Fruit fly (Drosophila melanogaster): Measurements from ENCODE around the gene CG18746.

The CG18746 gene

dm6 chr3R:7790087-7790486 lies at the start of gene CG18746:
Gene CG18746, minus strand, starts transcription at chr3R:7790187.
- TF ChIP-seq CTCF (optimal IDR thresholded peaks at IDR 0.05): no peak
- TF ChIP-seq CG8478 (optimal IDR thresholded peaks at IDR 0.05): no peak

dm6 chr3R:7821559-7821958 lies 31.6 kb upstream of the CG18746 start:
- TF ChIP-seq CTCF (optimal IDR thresholded peaks at IDR 0.05): no peak
- no peak for TF ChIP-seq CG8478 (optimal IDR thresholded peaks at IDR 0.05)

- TF ChIP-seq CTCF (optimal IDR thresholded peaks at IDR 0.05) (no peak), CG8478 (optimal IDR thresholded peaks at IDR 0.05) (no peak)
Observed at dm6 chr3R:7813981-7814529, 24.1 kb upstream of the CG18746 start, which contains the start of gene CG34384. Gene CG34384, plus strand, starts transcription at chr3R:7814361.

dm6 chr3R:7813518-7813917 lies 23.5 kb upstream of the CG18746 start:
- TF ChIP-seq CTCF (optimal IDR thresholded peaks at IDR 0.05) (no peak), CG8478 (optimal IDR thresholded peaks at IDR 0.05) (no peak)

dm6 chr3R:7811514-7811913 lies 21.5 kb upstream of the CG18746 start, which contains the start of gene CG31473:
Gene CG31473, plus strand, starts transcription at chr3R:7811814.
- TF ChIP-seq CG8478 (optimal IDR thresholded peaks at IDR 0.05) (no peak), CTCF (optimal IDR thresholded peaks at IDR 0.05) (no peak)

dm6 chr3R:7809662-7810621 lies 20.0 kb upstream of the CG18746 start, which contains the start of the genes CG2993 and sgll:
Gene CG2993, minus strand, starts transcription at chr3R:7810014.
Gene sgll, plus strand, starts transcription at chr3R:7810532.
- peak; percentile 100 for TF ChIP-seq CTCF (optimal IDR thresholded peaks at IDR 0.05)
- TF ChIP-seq CG8478 (optimal IDR thresholded peaks at IDR 0.05): no peak

- TF ChIP-seq CTCF (optimal IDR thresholded peaks at IDR 0.05) (no peak), CG8478 (optimal IDR thresholded peaks at IDR 0.05) (no peak)
Observed at dm6 chr3R:7804332-7804731, 14.3 kb upstream of the CG18746 start, which contains the start of gene CG18268. Gene CG18268, minus strand, starts transcription at chr3R:7804432.

dm6 chr3R:7802693-7803092 lies 12.7 kb upstream of the CG18746 start, which contains the start of gene CG3014:
Gene CG3014, minus strand, starts transcription at chr3R:7802793.
- TF ChIP-seq CTCF (optimal IDR thresholded peaks at IDR 0.05) (no peak), CG8478 (optimal IDR thresholded peaks at IDR 0.05) (no peak)

- no peak for TF ChIP-seq CTCF (optimal IDR thresholded peaks at IDR 0.05)
- TF ChIP-seq CG8478 (optimal IDR thresholded peaks at IDR 0.05): no peak
Observed at dm6 chr3R:7798525-7798924, 8.5 kb upstream of the CG18746 start, which contains the start of gene CG18744. Gene CG18744, minus strand, starts transcription at chr3R:7798771.

dm6 chr3R:7793855-7794254 lies 3.9 kb upstream of the CG18746 start, which contains the start of gene CG2641:
Gene CG2641, plus strand, starts transcription at chr3R:7794069.
- TF ChIP-seq CTCF (optimal IDR thresholded peaks at IDR 0.05): no peak
- TF ChIP-seq CG8478 (optimal IDR thresholded peaks at IDR 0.05): no peak

- no peak for TF ChIP-seq CTCF (optimal IDR thresholded peaks at IDR 0.05)
Observed at dm6 chr3R:7790583-7791034, 622 bp upstream of the CG18746 start, which contains the start of gene CG10086. Gene CG10086, plus strand, starts transcription at chr3R:7790633.

- TF ChIP-seq CTCF (optimal IDR thresholded peaks at IDR 0.05) (no peak), CG8478 (optimal IDR thresholded peaks at IDR 0.05) (no peak)
Observed at dm6 chr3R:7787899-7788298, 2.1 kb downstream of the CG18746 start, which contains the start of gene CG18748. Gene CG18748, minus strand, starts transcription at chr3R:7787923.

- TF ChIP-seq CG8478 (optimal IDR thresholded peaks at IDR 0.05): no peak
- no peak for TF ChIP-seq CTCF (optimal IDR thresholded peaks at IDR 0.05)
Observed at dm6 chr3R:7785784-7786183, 4.2 kb downstream of the CG18746 start, which contains the start of gene CG18745. Gene CG18745, minus strand, starts transcription at chr3R:7786119.

- TF ChIP-seq CTCF (optimal IDR thresholded peaks at IDR 0.05) (no peak), CG8478 (optimal IDR thresholded peaks at IDR 0.05) (no peak)
Observed at dm6 chr3R:7782933-7783686, 6.9 kb downstream of the CG18746 start, which contains the start of gene CG18747. Gene CG18747, minus strand, starts transcription at chr3R:7783446.

All from S2 (cell line).